Worm (Caenorhabditis elegans) whole organism, early embryonic: Measurements from ENCODE around the gene zen-4.

Experiments
- B0310.2 ChIP-seq: sonication (generic microtip); optimal IDR thresholded peaks from 2 replicates; lab custom pipeline; 2016; ENCODE audit warnings: mild to moderate bottlenecking, missing genetic modification characterization, missing compliant biosample characterization
- F13C5.2 ChIP-seq: sonication (generic microtip); optimal IDR thresholded peaks from 2 replicates; lab custom pipeline; 2017; ENCODE audit warnings: mild to moderate bottlenecking, missing genetic modification characterization, inconsistent platforms, missing compliant biosample characterization
- ama-1 ChIP-seq: fragments of 150-350 bp; optimal IDR thresholded peaks from 2 replicates; lab custom pipeline; 2014
- ceh-36 ChIP-seq: sonication (generic microtip); optimal IDR thresholded peaks from 2 replicates; lab custom pipeline; 2016; ENCODE audit warnings: missing genetic modification characterization, inconsistent platforms, missing compliant biosample characterization
- ets-7 ChIP-seq: sonication (generic microtip); optimal IDR thresholded peaks from 2 replicates; lab custom pipeline; 2016; ENCODE audit warnings: missing genotype, missing genetic modification characterization, missing compliant biosample characterization
- hmbx-1 ChIP-seq: sonication (generic microtip); optimal IDR thresholded peaks from 2 replicates; lab custom pipeline; 2016; ENCODE audit warnings: mild to moderate bottlenecking, missing genetic modification characterization, missing compliant biosample characterization
- hmg-4 ChIP-seq: fragments of 200-800 bp; sonication (Bioruptor generic); optimal IDR thresholded peaks from 2 replicates; lab custom pipeline; 2018; ENCODE audit warnings: mild to moderate bottlenecking, missing genetic modification characterization, missing compliant biosample characterization
- hnd-1 ChIP-seq: sonication (generic microtip); optimal IDR thresholded peaks from 2 replicates; lab custom pipeline; 2016; ENCODE audit warnings: missing genetic modification characterization, missing compliant biosample characterization
- pes-1 ChIP-seq: fragments of 200-800 bp; sonication (Bioruptor generic); IDR thresholded peaks from 2 replicates; pipeline ENCODE4 v1.3.6; 2022; ENCODE audit warnings: missing genetic modification reagents, missing genetic modification characterization, missing compliant biosample characterization
- sea-1 ChIP-seq: fragments of 200-800 bp; sonication (Bioruptor generic); conservative IDR thresholded peaks from 2 replicates; pipeline ENCODE4 v1.3.6; 2022; ENCODE audit warnings: missing genetic modification characterization, missing compliant biosample characterization
- tbx-37 ChIP-seq: fragments of 200-800 bp; sonication (Bioruptor generic); conservative IDR thresholded peaks from 2 replicates; pipeline ENCODE4 v1.3.6; 2022; ENCODE audit warnings: missing genetic modification reagents, missing genetic modification characterization, missing compliant biosample characterization
- tra-4 ChIP-seq: sonication (generic microtip); optimal IDR thresholded peaks from 2 replicates; lab custom pipeline; 2017; ENCODE audit warnings: missing genetic modification characterization, missing compliant biosample characterization

- TF ChIP-seq tbx-37 (GFP tag; lab: Robert Waterston, UW), result no peak
- no peak for TF ChIP-seq tra-4 (tag; lab: Kevin White, UChicago)
- no peak for TF ChIP-seq ets-7 (tag; lab: Kevin White, UChicago)
- TF ChIP-seq ama-1 (lab: Kevin White, UChicago), result no peak
- no peak for TF ChIP-seq hmbx-1 (tag; lab: Kevin White, UChicago)
- TF ChIP-seq sea-1, result no peak
- no peak for TF ChIP-seq F13C5.2 (tag; lab: Kevin White, UChicago)
- TF ChIP-seq hmg-4 (GFP tag; lab: Kevin White, UChicago), result no peak
- no peak for TF ChIP-seq hnd-1
- TF ChIP-seq ceh-36 (tag; lab: Kevin White, UChicago), result no peak
- TF ChIP-seq pes-1 (GFP tag; lab: Robert Waterston, UW), result no peak
- no peak for TF ChIP-seq B0310.2 (tag; lab: Kevin White, UChicago)
Observed at ce11 chrIV:6112291-6112690, 5.7 kb upstream of the zen-4 start, which contains the start of gene M03D4.3.
